Worm (Caenorhabditis elegans) whole organism, L4 larva: Measurements from ENCODE around the gene Y116A8C.469.
A peak's percentile ranks its signal among the peaks of the same experiment; 100 is the strongest.

Experiments
- F26F4.8 ChIP-seq: fragments of 200-800 bp; sonication (Bioruptor generic); conservative IDR thresholded peaks from 2 replicates; pipeline ENCODE4 v1.3.6; 2022; ENCODE audit warnings: missing genetic modification characterization, missing compliant biosample characterization
- F44E2.7 ChIP-seq: fragments of 200-800 bp; sonication (Bioruptor generic); IDR thresholded peaks from 2 replicates; pipeline ENCODE4 v2.1.2; 2022; ENCODE audit warnings: missing genetic modification characterization, missing compliant biosample characterization
- F49E8.2 ChIP-seq: sonication (generic microtip); optimal IDR thresholded peaks from 2 replicates; lab custom pipeline; 2016; ENCODE audit warnings: missing compliant biosample characterization, mild to moderate bottlenecking, missing genetic modification characterization, borderline replicate concordance
- T20F7.1 ChIP-seq: fragments of 200-800 bp; sonication (Bioruptor generic); optimal IDR thresholded peaks from 2 replicates; lab custom pipeline; 2018; ENCODE audit warnings: mild to moderate bottlenecking, missing genetic modification characterization, missing compliant biosample characterization
- Y105C5A.15 ChIP-seq: fragments of 200-800 bp; sonication (Bioruptor generic); IDR thresholded peaks from 2 replicates; pipeline ENCODE4 v1.3.6; 2022; ENCODE audit warnings: missing genetic modification characterization, missing compliant biosample characterization
- Y75B8A.6 ChIP-seq: fragments of 200-800 bp; sonication (Bioruptor generic); IDR thresholded peaks from 2 replicates; pipeline ENCODE4 v1.3.6; 2022; ENCODE audit warnings: missing genetic modification reagents, missing genetic modification characterization, missing compliant biosample characterization
- ZK546.5 ChIP-seq, 2 experiments: sonication (generic microtip); optimal IDR thresholded peaks; 2 replicates each; lab custom pipeline; 2017; ENCODE audit warnings: missing biosample characterization in 2 of 2, missing genetic modification characterization in 2 of 2
- aha-1 ChIP-seq: fragments of 150-350 bp; peaks from one replicate; lab custom pipeline; 2014; ENCODE audit warnings: missing biosample characterization, missing genetic modification characterization
- ama-1 ChIP-seq: fragments of 150-350 bp; optimal IDR thresholded peaks from 2 replicates; lab custom pipeline; 2014; ENCODE audit warnings: inconsistent platforms, mixed read lengths
- ceh-20 ChIP-seq: fragments of 200-800 bp; sonication (Bioruptor generic); IDR thresholded peaks from 2 replicates; pipeline ENCODE4 v1.3.6; 2022; ENCODE audit warnings: missing genetic modification reagents, missing genetic modification characterization, missing compliant biosample characterization
- ceh-32 ChIP-seq: sonication (generic microtip); optimal IDR thresholded peaks from 2 replicates; lab custom pipeline; 2016; ENCODE audit warnings: mild to moderate bottlenecking, missing genetic modification characterization, missing compliant biosample characterization; ENCODE audit not compliant: poor library complexity
- ceh-44 ChIP-seq: fragments of 200-800 bp; sonication (Bioruptor generic); IDR thresholded peaks from 2 replicates; pipeline ENCODE4 v1.3.6; 2022; ENCODE audit warnings: missing genetic modification reagents, missing genetic modification characterization, missing compliant biosample characterization
- ces-1 ChIP-seq: fragments of 150-350 bp; sonication (generic microtip); optimal IDR thresholded peaks from 4 replicates; lab custom pipeline; 2014; ENCODE audit warnings: missing biosample characterization, missing genetic modification reagents, missing genetic modification characterization
- cey-2 ChIP-seq: sonication (generic microtip); optimal IDR thresholded peaks from 3 replicates; lab custom pipeline; 2017; ENCODE audit warnings: missing genetic modification characterization, mild to moderate bottlenecking, missing compliant biosample characterization, antibody characterized with exemption, borderline replicate concordance; ENCODE audit not compliant: insufficient read depth
- daf-12 ChIP-seq: fragments of 150-350 bp; optimal IDR thresholded peaks from 2 replicates; lab custom pipeline; 2014; ENCODE audit warnings: missing biosample characterization, missing genetic modification reagents, missing genetic modification characterization
- daf-19 ChIP-seq: fragments of 200-800 bp; sonication (Bioruptor generic); conservative IDR thresholded peaks from 2 replicates; pipeline ENCODE4 v1.3.6; 2022; ENCODE audit warnings: missing genetic modification characterization, missing compliant biosample characterization
- dmd-9 ChIP-seq: fragments of 200-800 bp; sonication (Bioruptor generic); IDR thresholded peaks from 2 replicates; pipeline ENCODE4 v1.3.6; 2022; ENCODE audit warnings: missing genetic modification reagents, missing genetic modification characterization, missing compliant biosample characterization
- egl-27 ChIP-seq: sonication (generic microtip); optimal IDR thresholded peaks from 3 replicates; lab custom pipeline; 2017; ENCODE audit warnings: missing biosample characterization, missing genetic modification reagents, missing genetic modification characterization
- egl-43 ChIP-seq: fragments of 200-800 bp; sonication (Bioruptor generic); IDR thresholded peaks from 2 replicates; pipeline ENCODE4 v1.3.6; 2022; ENCODE audit warnings: missing genetic modification reagents, missing genetic modification characterization, missing compliant biosample characterization
- hlh-11 ChIP-seq: fragments of 200-800 bp; sonication (Bioruptor generic); optimal IDR thresholded peaks from 2 replicates; lab custom pipeline; 2018; ENCODE audit warnings: mild to moderate bottlenecking, missing genetic modification characterization, missing compliant biosample characterization
- hlh-30 ChIP-seq: sonication (generic microtip); optimal IDR thresholded peaks from 2 replicates; lab custom pipeline; 2017; ENCODE audit warnings: antibody characterized with exemption, mild to moderate bottlenecking, missing genetic modification characterization, missing compliant biosample characterization; ENCODE audit not compliant: insufficient read depth
- lin-13 ChIP-seq: fragments of 150-350 bp; optimal IDR thresholded peaks from 2 replicates; lab custom pipeline; 2014; ENCODE audit warnings: missing biosample characterization, missing genetic modification reagents, missing genetic modification characterization
- lin-39 ChIP-seq: fragments of 150-350 bp; optimal IDR thresholded peaks from 2 replicates; lab custom pipeline; 2014; ENCODE audit warnings: missing biosample characterization, missing genetic modification reagents, missing genetic modification characterization
- madf-9 ChIP-seq: fragments of 200-800 bp; sonication (Bioruptor generic); conservative IDR thresholded peaks from 2 replicates; pipeline ENCODE4 v1.3.6; 2022; ENCODE audit warnings: missing genetic modification reagents, missing genetic modification characterization, missing compliant biosample characterization
- mxl-2 ChIP-seq: fragments of 200-800 bp; sonication (Bioruptor generic); conservative IDR thresholded peaks from 2 replicates; pipeline ENCODE4 v1.3.6; 2022; ENCODE audit warnings: missing genetic modification reagents, missing genetic modification characterization, missing compliant biosample characterization
- nhr-111 ChIP-seq: fragments of 200-800 bp; sonication (Bioruptor generic); optimal IDR thresholded peaks from 2 replicates; lab custom pipeline; 2018; ENCODE audit warnings: mild to moderate bottlenecking, missing genetic modification characterization, missing compliant biosample characterization
- nhr-41 ChIP-seq: fragments of 200-800 bp; sonication (Bioruptor generic); IDR thresholded peaks from 2 replicates; pipeline ENCODE4 v1.3.6; 2022; ENCODE audit warnings: missing genetic modification reagents, missing genetic modification characterization, missing compliant biosample characterization
- nhr-6 ChIP-seq: fragments of 150-350 bp; optimal IDR thresholded peaks from 2 replicates; lab custom pipeline; 2014; ENCODE audit warnings: missing biosample characterization, missing genetic modification characterization
- nhr-76 ChIP-seq: fragments of 150-350 bp; optimal IDR thresholded peaks from 2 replicates; lab custom pipeline; 2014; ENCODE audit warnings: missing biosample characterization, missing genetic modification characterization
- nhr-77 ChIP-seq: fragments of 150-350 bp; optimal IDR thresholded peaks from 2 replicates; lab custom pipeline; 2014; ENCODE audit warnings: missing biosample characterization, missing genetic modification characterization
- set-16 ChIP-seq: fragments of 200-800 bp; sonication (Bioruptor generic); IDR thresholded peaks from 2 replicates; pipeline ENCODE4 v1.3.6; 2022; ENCODE audit warnings: missing genetic modification reagents, missing genetic modification characterization, missing compliant biosample characterization
- snpc-1.2 ChIP-seq: fragments of 200-800 bp; sonication (Bioruptor generic); IDR thresholded peaks from 2 replicates; pipeline ENCODE4 v1.3.6; 2022; ENCODE audit warnings: missing genetic modification reagents, missing genetic modification characterization, missing compliant biosample characterization
- spr-1 ChIP-seq: sonication (generic microtip); optimal IDR thresholded peaks from 2 replicates; lab custom pipeline; 2016; ENCODE audit warnings: mild to moderate bottlenecking, missing genetic modification characterization, missing compliant biosample characterization
- spr-3 ChIP-seq: fragments of 200-800 bp; sonication (Bioruptor generic); optimal IDR thresholded peaks from 2 replicates; lab custom pipeline; 2018; ENCODE audit warnings: mild to moderate bottlenecking, missing genetic modification characterization, missing compliant biosample characterization
- unc-39 ChIP-seq: sonication (generic microtip); optimal IDR thresholded peaks from 2 replicates; lab custom pipeline; 2017; ENCODE audit warnings: missing biosample characterization, missing genetic modification characterization
- unc-62 ChIP-seq, 3 experiments: fragments of 150-350 bp in 1 of 3; sonication (generic microtip); optimal IDR thresholded peaks in 2 of 3; peaks in 1 of 3; 1 replicate in 1 of 3; 2 replicates in 2 of 3; lab custom pipeline; 2014 to 2017; ENCODE audit warnings: missing biosample characterization in 3 of 3, missing genetic modification characterization in 3 of 3, missing genetic modification reagents in 3 of 3, missing genotype in 1 of 3
- zip-11 ChIP-seq: fragments of 200-800 bp; sonication (Bioruptor generic); IDR thresholded peaks from 2 replicates; pipeline ENCODE4 v1.3.6; 2022; ENCODE audit warnings: missing genetic modification characterization, missing compliant biosample characterization
- zip-2 ChIP-seq: fragments of 150-350 bp; optimal IDR thresholded peaks from 2 replicates; lab custom pipeline; 2014; ENCODE audit warnings: missing biosample characterization, missing genetic modification characterization

Gene Y116A8C.469

DNA sequence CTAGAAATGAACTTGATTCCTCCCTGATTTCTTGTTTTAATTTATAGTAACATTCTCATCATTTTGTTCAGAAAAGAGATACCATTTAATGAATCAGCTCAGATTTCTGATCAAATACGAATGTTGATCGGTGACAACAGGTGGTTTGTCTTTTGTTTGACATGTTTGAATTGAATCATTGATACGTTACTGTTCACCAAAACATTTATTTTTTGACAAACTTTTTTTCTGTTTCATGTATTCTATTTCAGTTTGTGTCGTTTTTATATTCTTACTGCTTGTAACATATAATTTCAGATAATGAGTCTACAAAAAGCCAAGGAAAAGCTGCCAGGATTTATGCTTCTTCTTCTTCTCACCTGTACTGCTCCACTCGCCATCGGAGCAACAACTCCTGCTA, 6.4 kb upstream of the Y116A8C.469 start, which contains the start of gene nep-24:
Gene nep-24 (plus strand): TSS at position 301 of the 400 bp plus-strand sequence.
- TF ChIP-seq ceh-32 (no peak), ceh-44 (no peak), daf-19 (GFP tag; lab: Robert Waterston, UW) (no peak), cey-2 (tag; lab: Kevin White, UChicago) (no peak), F26F4.8 (no peak), F49E8.2 (tag; lab: Kevin White, UChicago) (no peak), unc-62 (GFP tag; optimal IDR thresholded peaks at IDR 0.05 in 1 of 2; lab: Kevin White, UChicago) (no peak), unc-62 (tag; optimal IDR thresholded peaks at IDR 0.05; lab: Kevin White, UChicago) (no peak), ama-1 (lab: Kevin White, UChicago) (no peak), dmd-9 (no peak), nhr-6 (no peak), spr-1 (tag; lab: Kevin White, UChicago) (no peak), daf-12 (no peak), spr-3 (GFP tag; lab: Kevin White, UChicago) (no peak), Y105C5A.15 (no peak), madf-9 (no peak), nhr-77 (tag; lab: Kevin White, UChicago) (no peak), unc-39 (no peak), Y75B8A.6 (GFP tag; lab: Robert Waterston, UW) (no peak), T20F7.1 (GFP tag; lab: Kevin White, UChicago) (no peak)

DNA sequence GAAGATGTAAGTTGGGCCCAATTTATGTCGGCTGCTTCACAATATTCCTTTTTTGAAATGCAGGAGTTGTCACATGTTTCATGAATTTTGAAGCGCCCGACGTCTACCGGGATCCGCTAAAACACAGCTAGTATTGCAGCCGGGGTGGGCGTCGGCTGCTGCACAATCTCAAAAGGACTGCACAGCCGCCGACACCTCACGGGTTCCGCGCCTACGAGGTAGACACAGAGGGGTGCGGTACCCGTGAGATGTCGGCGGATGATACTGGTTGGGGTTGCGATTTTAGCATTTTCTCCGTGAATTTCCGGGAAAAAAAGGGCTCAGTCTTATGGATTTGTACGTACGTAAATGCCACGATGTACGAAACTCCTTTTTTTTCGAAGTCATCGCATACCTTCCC, 4.3 kb upstream of the Y116A8C.469 start:
- TF ChIP-seq set-16 (GFP tag; lab: Robert Waterston, UW) (peak; percentile 59; the same call in 1 of the 2 replicates), nhr-76 (no peak), egl-43 (0 out of 2 replicates have a peak, but pooled peaks have one; percentile 24), ZK546.5 (tag; optimal IDR thresholded peaks at IDR 0.05; lab: Kevin White, UChicago) (no peak), snpc-1.2 (GFP tag; lab: Robert Waterston, UW) (0 out of 2 replicates have a peak, but pooled peaks have one; percentile 35), aha-1 (tag; lab: Kevin White, UChicago) (peak; percentile 34)

DNA sequence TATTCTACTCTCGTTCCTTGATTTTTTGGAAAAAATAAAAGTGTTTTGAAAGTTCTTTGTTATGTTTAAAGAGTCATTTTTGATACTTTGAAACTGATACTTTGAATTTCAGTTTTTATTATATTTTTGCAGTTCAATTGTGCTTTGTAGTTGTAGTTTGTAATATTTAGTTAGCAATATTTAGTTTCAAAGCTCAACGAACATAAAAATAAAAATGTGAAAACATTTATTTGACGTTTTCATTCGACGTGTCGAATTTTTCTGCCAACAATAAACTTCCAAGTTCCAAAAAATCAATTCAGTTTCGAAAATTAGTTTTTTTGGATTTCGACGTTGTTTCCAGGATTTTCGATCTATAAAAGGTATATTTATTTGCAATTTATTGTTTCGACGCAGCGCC, 2.3 kb upstream of the Y116A8C.469 start, which contains the start of gene nep-23:
Gene nep-23 (plus strand): TSS at position 301 of the 400 bp plus-strand sequence.
- no peak for TF ChIP-seq unc-39
- no peak for TF ChIP-seq dmd-9
- TF ChIP-seq F44E2.7 (GFP tag; lab: Robert Waterston, UW) = no peak
- TF ChIP-seq hlh-30 (tag; lab: Kevin White, UChicago) = no peak
- TF ChIP-seq cey-2 (tag; lab: Kevin White, UChicago) = no peak
- no peak for TF ChIP-seq ZK546.5 (tag; optimal IDR thresholded peaks at IDR 0.05; lab: Kevin White, UChicago)
- TF ChIP-seq snpc-1.2 (GFP tag; lab: Robert Waterston, UW) = no peak
- no peak for TF ChIP-seq zip-11 (GFP tag; lab: Robert Waterston, UW)
- TF ChIP-seq egl-27 (tag; lab: Kevin White, UChicago) = no peak
- TF ChIP-seq ceh-20 (GFP tag; lab: Robert Waterston, UW) = no peak
- no peak for TF ChIP-seq mxl-2 (GFP tag; lab: Robert Waterston, UW)
- TF ChIP-seq nhr-41 (GFP tag; lab: Robert Waterston, UW) = no peak
- TF ChIP-seq zip-2 (tag; lab: Kevin White, UChicago) = no peak
- no peak for TF ChIP-seq ces-1 (GFP tag; lab: Kevin White, UChicago)

DNA sequence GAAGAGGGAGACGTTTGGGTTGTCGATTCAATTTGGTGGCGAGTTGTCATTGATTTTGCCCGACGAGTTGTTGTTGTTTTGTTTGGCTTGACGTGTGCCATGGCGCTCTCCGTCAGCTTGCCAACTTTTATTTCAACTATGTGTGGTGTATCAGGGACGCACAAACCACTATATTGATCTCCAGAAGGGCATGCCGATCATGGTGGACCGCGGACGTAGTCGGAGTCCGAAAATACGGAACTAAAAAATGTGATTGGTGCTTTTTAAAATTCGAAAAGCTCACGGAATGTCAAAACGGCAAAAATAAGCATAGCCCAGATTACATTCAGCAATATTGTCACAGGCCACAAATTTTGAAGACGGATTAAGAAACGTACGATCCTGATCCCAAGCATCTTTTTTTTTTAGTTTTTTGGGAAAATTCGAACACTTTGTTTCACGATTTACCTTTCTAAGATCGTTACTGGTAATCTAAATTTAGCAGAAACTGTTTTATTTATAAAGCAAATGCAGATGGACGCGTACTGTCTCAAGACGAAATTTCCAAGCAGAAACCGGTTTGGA, 1.6 kb upstream of the Y116A8C.469 start, which contains the start of the genes Y116A8C.470 and Y116A8C.463:
Gene Y116A8C.470 (minus strand): TSS at position 101 of the 564 bp plus-strand sequence.
Gene Y116A8C.463 (plus strand): TSS at position 514 of the 564 bp plus-strand sequence.
- no peak for TF ChIP-seq mxl-2 (GFP tag; lab: Robert Waterston, UW)
- no peak for TF ChIP-seq lin-13 (GFP tag; lab: Kevin White, UChicago)
- no peak for TF ChIP-seq ceh-32
- TF ChIP-seq lin-39 = no peak
- no peak for TF ChIP-seq nhr-111 (GFP tag; lab: Kevin White, UChicago)
- no peak for TF ChIP-seq hlh-11 (tag; lab: Kevin White, UChicago)
